Worm (Caenorhabditis elegans) whole organism, L4 larva: Measurements from ENCODE around the gene F59C12.4.

Experiments used
- D1046.2 ChIP-seq: fragments of 200-800 bp; sonication (Bioruptor generic); IDR thresholded peaks from 2 replicates; pipeline ENCODE4 v1.3.6; 2022; ENCODE audit warnings: missing genetic modification characterization, missing compliant biosample characterization
- F49E8.2 ChIP-seq: sonication (generic microtip); optimal IDR thresholded peaks from 2 replicates; lab custom pipeline; 2016; ENCODE audit warnings: missing compliant biosample characterization, mild to moderate bottlenecking, missing genetic modification characterization, borderline replicate concordance
- T26A8.4 ChIP-seq: fragments of 200-800 bp; sonication (Bioruptor generic); IDR thresholded peaks from 2 replicates; pipeline ENCODE4 v1.3.6; 2022; ENCODE audit warnings: missing genetic modification characterization, missing compliant biosample characterization
- Y105C5A.15 ChIP-seq: fragments of 200-800 bp; sonication (Bioruptor generic); IDR thresholded peaks from 2 replicates; pipeline ENCODE4 v1.3.6; 2022; ENCODE audit warnings: missing genetic modification characterization, missing compliant biosample characterization
- Y5F2A.4 ChIP-seq: fragments of 200-800 bp; sonication (Bioruptor generic); optimal IDR thresholded peaks from 2 replicates; lab custom pipeline; 2018; ENCODE audit warnings: mild to moderate bottlenecking, missing genetic modification characterization, missing compliant biosample characterization
- Y75B8A.6 ChIP-seq: fragments of 200-800 bp; sonication (Bioruptor generic); IDR thresholded peaks from 2 replicates; pipeline ENCODE4 v1.3.6; 2022; ENCODE audit warnings: missing genetic modification reagents, missing genetic modification characterization, missing compliant biosample characterization
- aha-1 ChIP-seq: fragments of 150-350 bp; peaks from one replicate; lab custom pipeline; 2014; ENCODE audit warnings: missing biosample characterization, missing genetic modification characterization
- aly-2 ChIP-seq: sonication (generic microtip); optimal IDR thresholded peaks from 2 replicates; lab custom pipeline; 2018; ENCODE audit warnings: missing biosample characterization, missing genetic modification characterization
- ceh-20 ChIP-seq: fragments of 200-800 bp; sonication (Bioruptor generic); IDR thresholded peaks from 2 replicates; pipeline ENCODE4 v1.3.6; 2022; ENCODE audit warnings: missing genetic modification reagents, missing genetic modification characterization, missing compliant biosample characterization
- ceh-62 ChIP-seq: sonication (generic microtip); optimal IDR thresholded peaks from 2 replicates; lab custom pipeline; 2017; ENCODE audit warnings: missing biosample characterization, missing genetic modification characterization
- cey-2 ChIP-seq: sonication (generic microtip); optimal IDR thresholded peaks from 3 replicates; lab custom pipeline; 2017; ENCODE audit warnings: missing genetic modification characterization, mild to moderate bottlenecking, missing compliant biosample characterization, antibody characterized with exemption, borderline replicate concordance; ENCODE audit not compliant: insufficient read depth
- ctbp-1 ChIP-seq: fragments of 200-800 bp; sonication (Bioruptor generic); IDR thresholded peaks from 2 replicates; pipeline ENCODE4 v1.3.6; 2022; ENCODE audit warnings: missing genetic modification reagents, missing genetic modification characterization, missing compliant biosample characterization
- dmd-6 ChIP-seq: fragments of 200-800 bp; sonication (Bioruptor generic); IDR thresholded peaks from 2 replicates; pipeline ENCODE4 v1.3.6; 2022; ENCODE audit warnings: missing genetic modification reagents, missing genetic modification characterization, missing compliant biosample characterization
- dmd-8 ChIP-seq: fragments of 200-800 bp; sonication (Bioruptor generic); IDR thresholded peaks from 2 replicates; pipeline ENCODE4 v1.3.6; 2022; ENCODE audit warnings: missing genetic modification characterization, missing compliant biosample characterization
- dmd-9 ChIP-seq: fragments of 200-800 bp; sonication (Bioruptor generic); IDR thresholded peaks from 2 replicates; pipeline ENCODE4 v1.3.6; 2022; ENCODE audit warnings: missing genetic modification reagents, missing genetic modification characterization, missing compliant biosample characterization
- duxl-1 ChIP-seq: sonication (generic microtip); optimal IDR thresholded peaks from 2 replicates; lab custom pipeline; 2016; ENCODE audit warnings: mild to moderate bottlenecking, missing genetic modification characterization, moderate library complexity, missing compliant biosample characterization; ENCODE audit not compliant: poor library complexity
- dve-1 ChIP-seq: sonication (generic microtip); optimal IDR thresholded peaks from 2 replicates; lab custom pipeline; 2017; ENCODE audit warnings: antibody characterized with exemption, mild to moderate bottlenecking, missing genetic modification characterization, missing compliant biosample characterization; ENCODE audit not compliant: insufficient read depth
- egl-27 ChIP-seq: sonication (generic microtip); optimal IDR thresholded peaks from 3 replicates; lab custom pipeline; 2017; ENCODE audit warnings: missing biosample characterization, missing genetic modification reagents, missing genetic modification characterization
- gei-8 ChIP-seq: fragments of 200-800 bp; sonication (Bioruptor generic); optimal IDR thresholded peaks from 2 replicates; lab custom pipeline; 2018; ENCODE audit warnings: mild to moderate bottlenecking, missing genetic modification characterization, missing compliant biosample characterization
- hlh-11 ChIP-seq: fragments of 200-800 bp; sonication (Bioruptor generic); optimal IDR thresholded peaks from 2 replicates; lab custom pipeline; 2018; ENCODE audit warnings: mild to moderate bottlenecking, missing genetic modification characterization, missing compliant biosample characterization
- hlh-30 ChIP-seq: sonication (generic microtip); optimal IDR thresholded peaks from 2 replicates; lab custom pipeline; 2017; ENCODE audit warnings: antibody characterized with exemption, mild to moderate bottlenecking, missing genetic modification characterization, missing compliant biosample characterization; ENCODE audit not compliant: insufficient read depth
- hmg-1.1 ChIP-seq: fragments of 200-800 bp; sonication (Bioruptor generic); IDR thresholded peaks from 2 replicates; pipeline ENCODE4 v1.3.6; 2022; ENCODE audit warnings: missing genetic modification reagents, missing genetic modification characterization, missing compliant biosample characterization
- jun-1 ChIP-seq: fragments of 150-350 bp; optimal IDR thresholded peaks from 2 replicates; lab custom pipeline; 2014; ENCODE audit warnings: missing biosample characterization, missing genetic modification reagents, missing genetic modification characterization
- lim-7 ChIP-seq: fragments of 200-800 bp; sonication (Bioruptor generic); IDR thresholded peaks from 2 replicates; pipeline ENCODE4 v1.3.6; 2022; ENCODE audit warnings: missing genetic modification characterization, missing compliant biosample characterization
- lin-15B ChIP-seq: fragments of 150-350 bp; sonication (generic microtip); optimal IDR thresholded peaks from 3 replicates; lab custom pipeline; 2014; ENCODE audit warnings: missing biosample characterization, missing genetic modification characterization
- lin-29 ChIP-seq: fragments of 200-800 bp; sonication (Bioruptor generic); IDR thresholded peaks from 2 replicates; pipeline ENCODE4 v1.3.6; 2022; ENCODE audit warnings: missing genetic modification reagents, missing genetic modification characterization, missing compliant biosample characterization
- lir-3 ChIP-seq: sonication (generic microtip); optimal IDR thresholded peaks from 2 replicates; lab custom pipeline; 2016; ENCODE audit warnings: mild to moderate bottlenecking, missing genetic modification characterization, missing compliant biosample characterization
- lsy-2 ChIP-seq, 2 experiments: fragments of 150-350 bp in 1 of 2; sonication (generic microtip) in 1 of 2; optimal IDR thresholded peaks; 2 replicates each; lab custom pipeline; 2014 to 2017; ENCODE audit warnings: missing biosample characterization in 2 of 2, missing genetic modification characterization in 2 of 2
- madf-5 ChIP-seq, 2 experiments: fragments of 200-800 bp; sonication (Bioruptor generic); IDR thresholded peaks; 2 replicates each; pipeline ENCODE4 v1.3.6; 2022; ENCODE audit warnings: missing compliant biosample characterization in 2 of 2, missing genetic modification characterization in 2 of 2
- madf-9 ChIP-seq: fragments of 200-800 bp; sonication (Bioruptor generic); conservative IDR thresholded peaks from 2 replicates; pipeline ENCODE4 v1.3.6; 2022; ENCODE audit warnings: missing genetic modification reagents, missing genetic modification characterization, missing compliant biosample characterization
- mep-1 ChIP-seq: fragments of 150-350 bp; sonication (generic microtip); optimal IDR thresholded peaks from 3 replicates; lab custom pipeline; 2014; ENCODE audit warnings: missing biosample characterization, missing genetic modification characterization
- mes-2 ChIP-seq: sonication (generic microtip); optimal IDR thresholded peaks from 2 replicates; lab custom pipeline; 2016; ENCODE audit warnings: missing genotype, mild to moderate bottlenecking, missing genetic modification characterization, missing compliant biosample characterization; ENCODE audit not compliant: poor library complexity, severe bottlenecking
- mxl-3 ChIP-seq: fragments of 200-800 bp; sonication (Bioruptor generic); optimal IDR thresholded peaks from 2 replicates; lab custom pipeline; 2018; ENCODE audit warnings: mild to moderate bottlenecking, missing genetic modification characterization, missing compliant biosample characterization
- nhr-11 ChIP-seq: fragments of 150-350 bp; optimal IDR thresholded peaks from 2 replicates; lab custom pipeline; 2014; ENCODE audit warnings: missing biosample characterization, missing genetic modification characterization
- nhr-41 ChIP-seq: fragments of 200-800 bp; sonication (Bioruptor generic); IDR thresholded peaks from 2 replicates; pipeline ENCODE4 v1.3.6; 2022; ENCODE audit warnings: missing genetic modification reagents, missing genetic modification characterization, missing compliant biosample characterization
- nhr-42 ChIP-seq: fragments of 200-800 bp; sonication (Bioruptor generic); IDR thresholded peaks from 2 replicates; pipeline ENCODE4 v1.3.6; 2022; ENCODE audit warnings: missing genetic modification characterization, missing compliant biosample characterization
- nhr-48 ChIP-seq: sonication (generic microtip); optimal IDR thresholded peaks from 2 replicates; lab custom pipeline; 2016; ENCODE audit warnings: mild to moderate bottlenecking, missing genetic modification characterization, missing compliant biosample characterization
- nhr-77 ChIP-seq: fragments of 150-350 bp; optimal IDR thresholded peaks from 2 replicates; lab custom pipeline; 2014; ENCODE audit warnings: missing biosample characterization, missing genetic modification characterization
- pha-4 ChIP-seq, 2 experiments: fragments of 150-350 bp in 1 of 2; fragments of 200-800 bp in 1 of 2; sonication (Bioruptor generic) in 1 of 2; IDR thresholded peaks in 1 of 2; optimal IDR thresholded peaks in 1 of 2; 2 replicates each; pipeline versions ENCODE4 v1.3.6 to Lab custom; 2014 to 2022; ENCODE audit warnings: missing genetic modification characterization in 2 of 2, missing genetic modification reagents in 2 of 2, missing biosample characterization in 1 of 2, missing compliant biosample characterization in 1 of 2
- php-3 ChIP-seq: fragments of 200-800 bp; sonication (Bioruptor generic); IDR thresholded peaks from 2 replicates; pipeline ENCODE4 v1.3.6; 2022; ENCODE audit warnings: missing genetic modification reagents, missing genetic modification characterization, missing compliant biosample characterization
- set-16 ChIP-seq: fragments of 200-800 bp; sonication (Bioruptor generic); IDR thresholded peaks from 2 replicates; pipeline ENCODE4 v1.3.6; 2022; ENCODE audit warnings: missing genetic modification reagents, missing genetic modification characterization, missing compliant biosample characterization
- skn-1 ChIP-seq: fragments of 150-350 bp; optimal IDR thresholded peaks from 2 replicates; lab custom pipeline; 2014; ENCODE audit warnings: missing biosample characterization, missing genetic modification characterization
- snpc-1.2 ChIP-seq: fragments of 200-800 bp; sonication (Bioruptor generic); IDR thresholded peaks from 2 replicates; pipeline ENCODE4 v1.3.6; 2022; ENCODE audit warnings: missing genetic modification reagents, missing genetic modification characterization, missing compliant biosample characterization
- tra-1 ChIP-seq: fragments of 200-800 bp; sonication (Bioruptor generic); IDR thresholded peaks from 2 replicates; pipeline ENCODE4 v1.3.6; 2022; ENCODE audit warnings: missing genetic modification reagents, missing genetic modification characterization, missing compliant biosample characterization
- unc-130 ChIP-seq: sonication (generic microtip); optimal IDR thresholded peaks from 2 replicates; lab custom pipeline; 2016; ENCODE audit warnings: missing genetic modification reagents, missing genetic modification characterization, missing compliant biosample characterization
- unc-39 ChIP-seq: sonication (generic microtip); optimal IDR thresholded peaks from 2 replicates; lab custom pipeline; 2017; ENCODE audit warnings: missing biosample characterization, missing genetic modification characterization

The F59C12.4 gene

DNA sequence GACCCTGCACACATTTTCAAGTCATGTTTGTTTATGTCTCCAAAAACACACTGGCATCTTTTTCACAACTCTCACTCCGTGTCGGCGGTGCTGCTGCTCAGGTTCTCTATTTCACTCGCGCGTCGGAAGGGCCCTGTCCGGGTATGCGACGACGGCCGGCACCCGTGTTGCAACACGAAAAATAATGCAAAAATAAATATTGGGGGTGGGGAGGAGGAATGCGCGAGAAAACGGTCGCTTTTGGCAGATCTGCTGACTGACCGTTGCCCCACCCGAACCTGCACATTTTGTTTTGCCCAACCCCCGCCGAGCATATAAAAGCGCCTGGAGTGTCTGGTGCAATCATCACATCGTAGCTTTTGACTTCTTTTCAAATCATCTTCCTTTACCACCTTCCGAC is 19.0 kb upstream of the F59C12.4 start, which contains the start of gene cpg-19:
cpg-19 (plus strand) TSS at position 341 of the 400 bp plus-strand sequence.
- no peak for TF ChIP-seq aha-1 (tag; lab: Kevin White, UChicago)
- TF ChIP-seq D1046.2 (GFP tag; lab: Robert Waterston, UW): no peak
- TF ChIP-seq Y5F2A.4: no peak
- no peak for TF ChIP-seq lsy-2 (tag; optimal IDR thresholded peaks at IDR 0.05; lab: Kevin White, UChicago)
- peak; percentile 60 for TF ChIP-seq set-16 (GFP tag; lab: Robert Waterston, UW)
- no peak for TF ChIP-seq mes-2 (tag; lab: Kevin White, UChicago)
- 0 out of 2 replicates have a peak, but pooled peaks have one; percentile 14 for TF ChIP-seq nhr-42
- no peak for TF ChIP-seq ceh-62 (tag; lab: Kevin White, UChicago)
- no peak for TF ChIP-seq hmg-1.1

DNA sequence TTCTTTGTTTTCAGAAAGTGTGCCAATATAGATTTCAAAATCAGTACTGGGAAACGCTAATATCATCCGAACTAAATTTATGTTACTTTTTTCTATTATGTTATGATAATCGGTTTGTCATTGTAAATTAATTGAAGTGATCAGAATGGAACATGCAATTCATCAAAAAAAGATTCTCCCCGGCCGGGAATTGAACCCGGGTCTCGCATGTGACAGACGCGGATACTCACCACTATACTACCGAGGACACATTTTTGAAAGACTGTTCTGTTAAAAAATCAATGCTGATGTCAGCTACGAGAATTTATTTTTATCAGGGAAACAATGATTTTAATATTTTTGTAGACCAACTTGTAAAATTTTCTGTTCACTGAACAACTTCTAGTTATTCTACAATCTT is 16.7 kb upstream of the F59C12.4 start:
- TF ChIP-seq set-16 (GFP tag; lab: Robert Waterston, UW) (no peak), lin-15B (no peak), hlh-11 (peak; percentile 21), dve-1 (tag; lab: Kevin White, UChicago) (peak; percentile 49), lim-7 (GFP tag; lab: Robert Waterston, UW) (peak; percentile 84), duxl-1 (tag; lab: Kevin White, UChicago) (peak; percentile 83), madf-5 (GFP tag; IDR thresholded peaks at IDR 0.05; lab: Robert Waterston, UW) (peak in 1 of 2 experiments; percentile 78; a peak in 1 of 4 replicates), nhr-11 (tag; lab: Kevin White, UChicago) (no peak), unc-39 (tag; lab: Kevin White, UChicago) (no peak), Y105C5A.15 (0 out of 2 replicates have a peak, but pooled peaks have one; percentile 15), jun-1 (tag; lab: Kevin White, UChicago) (no peak), tra-1 (GFP tag; lab: Robert Waterston, UW) (peak; percentile 71), cey-2 (tag; lab: Kevin White, UChicago) (no peak), dmd-8 (GFP tag; lab: Robert Waterston, UW) (peak; percentile 75; the same call in 1 of the 2 replicates), F49E8.2 (tag; lab: Kevin White, UChicago) (peak; percentile 33), mep-1 (tag; lab: Kevin White, UChicago) (peak; percentile 37), php-3 (peak; percentile 17; the same call in 1 of the 2 replicates), nhr-77 (tag; lab: Kevin White, UChicago) (no peak), hlh-30 (tag; lab: Kevin White, UChicago) (peak; percentile 89), egl-27 (tag; lab: Kevin White, UChicago) (no peak), nhr-48 (tag; lab: Kevin White, UChicago) (peak; percentile 51), aly-2 (no peak), lir-3 (tag; lab: Kevin White, UChicago) (peak; percentile 45), nhr-41 (GFP tag; lab: Robert Waterston, UW) (peak; percentile 64; the same call in 1 of the 2 replicates), mes-2 (tag; lab: Kevin White, UChicago) (peak; percentile 44), gei-8 (peak; percentile 30), T26A8.4 (GFP tag; lab: Robert Waterston, UW) (peak; percentile 49; the same call in 1 of the 2 replicates), Y75B8A.6 (GFP tag; lab: Robert Waterston, UW) (no peak), mxl-3 (GFP tag; lab: Kevin White, UChicago) (no peak), skn-1 (no peak), aha-1 (tag; lab: Kevin White, UChicago) (peak; percentile 79), lin-29 (GFP tag; lab: Robert Waterston, UW) (no peak), unc-130 (GFP tag; lab: Kevin White, UChicago) (peak; percentile 54), pha-4 (GFP tag; IDR thresholded peaks at IDR 0.05; lab: Robert Waterston, UW) (peak; percentile 81), pha-4 (tag; optimal IDR thresholded peaks at IDR 0.05; lab: Kevin White, UChicago) (no peak), ctbp-1 (GFP tag; lab: Robert Waterston, UW) (peak; percentile 78), ceh-20 (GFP tag; lab: Robert Waterston, UW) (peak; percentile 59; the same call in 1 of the 2 replicates), dmd-6 (peak; percentile 35), dmd-9 (GFP tag; lab: Robert Waterston, UW) (0 out of 2 replicates have a peak, but pooled peaks have one; percentile 48), snpc-1.2 (GFP tag; lab: Robert Waterston, UW) (peak; percentile 83), hmg-1.1 (0 out of 2 replicates have a peak, but pooled peaks have one; percentile 23), madf-9 (peak; percentile 60; the same call in 1 of the 2 replicates)
